Worm (Caenorhabditis elegans) whole organism, young adult: ENCODE results near the gene C38D4.10.

Source experiments
- C06A6.2 ChIP-seq: fragments of 200-800 bp; sonication (Bioruptor generic); conservative IDR thresholded peaks from 2 replicates; pipeline ENCODE4 v1.3.6; 2022; ENCODE audit warnings: missing genetic modification characterization, missing compliant biosample characterization
- D2030.7 ChIP-seq: fragments of 200-800 bp; sonication (Bioruptor generic); IDR thresholded peaks from 2 replicates; pipeline ENCODE4 v1.3.6; 2022; ENCODE audit warnings: missing genetic modification reagents, missing genetic modification characterization, missing compliant biosample characterization
- F22D6.2 ChIP-seq: sonication (generic microtip); optimal IDR thresholded peaks from 2 replicates; lab custom pipeline; 2016; ENCODE audit warnings: mild to moderate bottlenecking, missing genetic modification characterization, missing compliant biosample characterization
- F23B12.7 ChIP-seq: sonication (generic microtip); optimal IDR thresholded peaks from 2 replicates; lab custom pipeline; 2017; ENCODE audit warnings: missing genetic modification characterization, mild to moderate bottlenecking, missing compliant biosample characterization, antibody characterized with exemption, moderate library complexity; ENCODE audit not compliant: insufficient read depth
- F37B4.10 ChIP-seq: fragments of 200-800 bp; sonication (Bioruptor generic); IDR thresholded peaks from 2 replicates; pipeline ENCODE4 v1.3.6; 2022; ENCODE audit warnings: missing genetic modification characterization, missing compliant biosample characterization
- F39B2.1 ChIP-seq: fragments of 200-800 bp; sonication (Bioruptor generic); IDR thresholded peaks from 2 replicates; pipeline ENCODE4 v1.3.6; 2022; ENCODE audit warnings: missing genetic modification reagents, missing genetic modification characterization, missing compliant biosample characterization
- F52B5.7 ChIP-seq: sonication (generic microtip); optimal IDR thresholded peaks from 2 replicates; lab custom pipeline; 2016; ENCODE audit warnings: mild to moderate bottlenecking, missing genetic modification characterization, missing compliant biosample characterization
- F55B11.4 ChIP-seq: sonication (generic microtip); optimal IDR thresholded peaks from 2 replicates; lab custom pipeline; 2016; ENCODE audit warnings: missing compliant biosample characterization, missing genetic modification characterization, borderline replicate concordance; ENCODE audit not compliant: insufficient read depth
- F57C9.4 ChIP-seq: sonication (generic microtip); optimal IDR thresholded peaks from 2 replicates; lab custom pipeline; 2017; ENCODE audit warnings: mild to moderate bottlenecking, missing genetic modification characterization, missing compliant biosample characterization
- Y53G8AR.9 ChIP-seq: fragments of 200-800 bp; sonication (Bioruptor generic); conservative IDR thresholded peaks from 2 replicates; pipeline ENCODE4 v1.3.6; 2022; ENCODE audit warnings: missing genetic modification reagents, missing genetic modification characterization, missing compliant biosample characterization
- Y67H2A.10 ChIP-seq: fragments of 200-800 bp; sonication (Bioruptor generic); conservative IDR thresholded peaks from 2 replicates; pipeline ENCODE4 v1.3.6; 2022; ENCODE audit warnings: missing genetic modification reagents, missing genetic modification characterization, missing compliant biosample characterization
- ama-1 ChIP-seq, 3 experiments: fragments of 150-350 bp in 1 of 3; sonication (generic microtip) in 2 of 3; optimal IDR thresholded peaks; 2 replicates each; lab custom pipeline; 2014 to 2018; ENCODE audit warnings: missing biosample characterization in 2 of 3, missing genetic modification characterization in 2 of 3, missing genetic modification reagents in 2 of 3
- aptf-2 ChIP-seq: fragments of 200-800 bp; sonication (Bioruptor generic); conservative IDR thresholded peaks from 2 replicates; pipeline ENCODE4 v1.3.6; 2022; ENCODE audit warnings: missing genetic modification reagents, missing genetic modification characterization, missing compliant biosample characterization
- aptf-3 ChIP-seq: fragments of 200-800 bp; sonication (Bioruptor generic); IDR thresholded peaks from 2 replicates; pipeline ENCODE4 v1.3.6; 2022; ENCODE audit warnings: missing genetic modification characterization, missing compliant biosample characterization
- athp-1 ChIP-seq: sonication (generic microtip); optimal IDR thresholded peaks from 2 replicates; lab custom pipeline; 2017; ENCODE audit warnings: mild to moderate bottlenecking, missing genetic modification characterization, missing compliant biosample characterization
- attf-3 ChIP-seq: fragments of 200-800 bp; sonication (Bioruptor generic); conservative IDR thresholded peaks from 2 replicates; pipeline ENCODE4 v1.3.6; 2022; ENCODE audit warnings: missing genetic modification reagents, missing genetic modification characterization, missing compliant biosample characterization
- attf-5 ChIP-seq: fragments of 200-800 bp; sonication (Bioruptor generic); optimal IDR thresholded peaks from 2 replicates; lab custom pipeline; 2018; ENCODE audit warnings: mild to moderate bottlenecking, missing genetic modification characterization, missing compliant biosample characterization
- attf-6 ChIP-seq: fragments of 200-800 bp; sonication (Bioruptor generic); IDR thresholded peaks from 2 replicates; pipeline ENCODE4 v1.3.6; 2022; ENCODE audit warnings: missing genetic modification reagents, missing genetic modification characterization, missing compliant biosample characterization
- bed-1 ChIP-seq: fragments of 200-800 bp; sonication (Bioruptor generic); IDR thresholded peaks from 2 replicates; pipeline ENCODE4 v1.3.6; 2022; ENCODE audit warnings: missing genetic modification reagents, missing genetic modification characterization, missing compliant biosample characterization
- bed-2 ChIP-seq: fragments of 200-800 bp; sonication (Bioruptor generic); IDR thresholded peaks from 2 replicates; pipeline ENCODE4 v1.3.6; 2022; ENCODE audit warnings: missing genetic modification reagents, missing genetic modification characterization, missing compliant biosample characterization
- ccch-3 ChIP-seq: fragments of 200-800 bp; sonication (Bioruptor generic); optimal IDR thresholded peaks from 2 replicates; lab custom pipeline; 2018; ENCODE audit warnings: mild to moderate bottlenecking, missing genetic modification characterization, missing compliant biosample characterization
- ceh-27 ChIP-seq: fragments of 200-800 bp; sonication (Bioruptor generic); optimal IDR thresholded peaks from 2 replicates; lab custom pipeline; 2018; ENCODE audit warnings: mild to moderate bottlenecking, missing genetic modification characterization, moderate library complexity, missing compliant biosample characterization
- ceh-40 ChIP-seq: fragments of 200-800 bp; sonication (Bioruptor generic); IDR thresholded peaks from 2 replicates; pipeline ENCODE4 v1.3.6; 2022; ENCODE audit warnings: missing genetic modification characterization, missing compliant biosample characterization
- ceh-58 ChIP-seq: fragments of 200-800 bp; sonication (Bioruptor generic); IDR thresholded peaks from 2 replicates; pipeline ENCODE4 v1.3.6; 2022; ENCODE audit warnings: missing genetic modification characterization, missing compliant biosample characterization
- dox-1 ChIP-seq: fragments of 200-800 bp; sonication (Bioruptor generic); IDR thresholded peaks from 2 replicates; pipeline ENCODE4 v1.3.6; 2022; ENCODE audit warnings: missing genetic modification reagents, missing genetic modification characterization, missing compliant biosample characterization
- dpff-1 ChIP-seq: sonication (generic microtip); optimal IDR thresholded peaks from 2 replicates; lab custom pipeline; 2017; ENCODE audit warnings: mild to moderate bottlenecking, missing genetic modification characterization, missing compliant biosample characterization
- egl-18 ChIP-seq: fragments of 200-800 bp; sonication (Bioruptor generic); IDR thresholded peaks from 2 replicates; pipeline ENCODE4 v1.3.6; 2022; ENCODE audit warnings: missing genetic modification reagents, missing genetic modification characterization, missing compliant biosample characterization
- egl-44 ChIP-seq: fragments of 200-800 bp; sonication (Bioruptor generic); IDR thresholded peaks from 2 replicates; pipeline ENCODE4 v1.3.6; 2022; ENCODE audit warnings: missing genetic modification reagents, missing genetic modification characterization, missing compliant biosample characterization
- fkh-3 ChIP-seq: sonication (generic microtip); optimal IDR thresholded peaks from 2 replicates; lab custom pipeline; 2016; ENCODE audit warnings: mild to moderate bottlenecking, missing genetic modification characterization, missing compliant biosample characterization
- hlh-26 ChIP-seq: fragments of 200-800 bp; sonication (Bioruptor generic); conservative IDR thresholded peaks from 2 replicates; pipeline ENCODE4 v1.3.6; 2022; ENCODE audit warnings: missing genetic modification reagents, missing genetic modification characterization, missing compliant biosample characterization
- hmg-1.2 ChIP-seq: fragments of 200-800 bp; sonication (Bioruptor generic); IDR thresholded peaks from 2 replicates; pipeline ENCODE4 v1.3.6; 2022; ENCODE audit warnings: missing genetic modification reagents, missing genetic modification characterization, missing compliant biosample characterization
- hmg-20 ChIP-seq: fragments of 200-800 bp; sonication (Bioruptor generic); IDR thresholded peaks from 2 replicates; pipeline ENCODE4 v1.3.6; 2022; ENCODE audit warnings: missing genetic modification reagents, missing genetic modification characterization, missing compliant biosample characterization
- lin-35 ChIP-seq, 3 experiments: fragments of 150-350 bp in 2 of 3; sonication (generic microtip) in 1 of 3; optimal IDR thresholded peaks; 2 replicates each; lab custom pipeline; 2014 to 2018; ENCODE audit warnings: missing biosample characterization in 3 of 3, missing genetic modification characterization in 3 of 3, missing genetic modification reagents in 3 of 3
- lin-54 ChIP-seq: fragments of 200-800 bp; sonication (Bioruptor generic); optimal IDR thresholded peaks from 2 replicates; lab custom pipeline; 2018; ENCODE audit warnings: mild to moderate bottlenecking, missing genetic modification characterization, missing compliant biosample characterization
- lir-1 ChIP-seq: fragments of 200-800 bp; sonication (Bioruptor generic); conservative IDR thresholded peaks from 2 replicates; pipeline ENCODE4 v1.3.6; 2022; ENCODE audit warnings: missing genetic modification reagents, missing genetic modification characterization, missing compliant biosample characterization
- lsl-1 ChIP-seq: fragments of 200-800 bp; sonication (Bioruptor generic); optimal IDR thresholded peaks from 2 replicates; lab custom pipeline; 2018; ENCODE audit warnings: mild to moderate bottlenecking, missing genetic modification characterization, moderate library complexity, missing compliant biosample characterization
- madf-3 ChIP-seq: fragments of 200-800 bp; sonication (Bioruptor generic); IDR thresholded peaks from 2 replicates; pipeline ENCODE4 v1.3.6; 2022; ENCODE audit warnings: missing genetic modification reagents, missing genetic modification characterization, missing compliant biosample characterization
- mcd-1 ChIP-seq: fragments of 200-800 bp; sonication (Bioruptor generic); IDR thresholded peaks from 2 replicates; pipeline ENCODE4 v1.3.6; 2022; ENCODE audit warnings: missing genetic modification reagents, missing genetic modification characterization, missing compliant biosample characterization
- mxl-1 ChIP-seq: sonication (generic microtip); optimal IDR thresholded peaks from 2 replicates; lab custom pipeline; 2016; ENCODE audit warnings: missing genetic modification characterization, missing compliant biosample characterization
- nfyb-1 ChIP-seq: fragments of 200-800 bp; sonication (Bioruptor generic); IDR thresholded peaks from 2 replicates; pipeline ENCODE4 v1.3.6; 2022; ENCODE audit warnings: missing genetic modification reagents, missing genetic modification characterization, missing compliant biosample characterization
- repo-1 ChIP-seq: sonication (generic microtip); optimal IDR thresholded peaks from 2 replicates; lab custom pipeline; 2017; ENCODE audit warnings: mild to moderate bottlenecking, missing genetic modification characterization, missing compliant biosample characterization
- sea-2 ChIP-seq: fragments of 200-800 bp; sonication (Bioruptor generic); IDR thresholded peaks from 2 replicates; pipeline ENCODE4 v1.3.6; 2022; ENCODE audit warnings: missing genetic modification characterization, missing compliant biosample characterization
- snpc-1.1 ChIP-seq: sonication (generic microtip); optimal IDR thresholded peaks from 2 replicates; lab custom pipeline; 2017; ENCODE audit warnings: missing genetic modification characterization, mild to moderate bottlenecking, missing compliant biosample characterization, antibody characterized with exemption, moderate library complexity, missing genotype, missing genetic modification reagents; ENCODE audit not compliant: insufficient read depth
- ztf-18 ChIP-seq: sonication (generic microtip); optimal IDR thresholded peaks from 2 replicates; lab custom pipeline; 2016; ENCODE audit warnings: missing genotype, mild to moderate bottlenecking, missing genetic modification characterization, missing compliant biosample characterization
- ztf-22 ChIP-seq: fragments of 200-800 bp; sonication (Bioruptor generic); optimal IDR thresholded peaks from 2 replicates; lab custom pipeline; 2018; ENCODE audit warnings: mild to moderate bottlenecking, missing genetic modification characterization, moderate library complexity, missing compliant biosample characterization
- ztf-28 ChIP-seq: fragments of 200-800 bp; sonication (Bioruptor generic); IDR thresholded peaks from 2 replicates; pipeline ENCODE4 v1.3.6; 2022; ENCODE audit warnings: missing genetic modification reagents, missing genetic modification characterization, missing compliant biosample characterization

C38D4.10 gene

DNA sequence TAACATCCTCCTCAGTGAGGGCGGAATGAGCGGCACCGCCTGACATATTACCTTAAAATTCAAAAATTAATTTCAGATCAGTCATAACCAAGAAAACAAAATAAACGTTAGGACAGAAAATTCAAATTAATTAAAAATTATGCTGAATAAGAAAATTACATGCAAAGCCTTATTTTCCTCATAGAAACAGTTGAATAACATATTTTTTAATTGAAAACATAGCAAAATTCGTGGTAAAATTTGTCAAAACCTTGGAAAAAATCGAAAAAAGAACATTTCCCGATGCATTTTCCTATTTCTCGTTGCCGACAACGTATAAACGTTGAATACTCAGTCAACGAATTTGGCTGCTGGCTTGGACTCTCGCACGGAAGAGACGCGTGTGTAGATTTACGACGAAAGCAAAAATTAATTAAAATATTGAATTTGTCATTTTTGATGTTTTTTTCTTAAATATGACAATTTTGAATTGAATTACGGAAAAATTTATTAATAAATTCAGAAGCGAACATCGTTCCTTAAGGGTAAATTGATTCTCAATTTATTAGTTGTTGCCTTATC, 28.2 kb upstream of the C38D4.10 start, which contains the start of the genes rps-0 and rbg-3 (continued):
- TF ChIP-seq egl-18 (GFP tag; lab: Robert Waterston, UW) = no peak

DNA sequence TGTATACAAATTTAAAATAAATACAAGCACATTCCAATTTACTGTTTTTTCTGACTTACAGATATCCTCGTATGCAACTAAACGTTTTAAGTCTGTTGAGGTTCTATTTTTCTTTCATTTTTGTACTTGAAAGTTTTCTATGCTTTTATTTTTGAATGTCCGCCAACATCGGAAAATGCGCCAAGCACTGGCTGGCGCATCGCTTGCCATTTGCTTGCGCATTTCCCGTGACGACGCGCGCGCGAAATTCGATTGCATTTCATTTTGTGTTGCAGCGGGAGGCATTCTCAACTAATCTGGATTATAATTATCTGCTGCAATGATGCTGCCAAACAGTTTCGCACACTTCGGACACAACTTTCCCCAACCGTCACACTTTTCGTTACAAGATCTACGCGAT, 25.3 kb upstream of the C38D4.10 start, which contains the start of gene fbxl-2:
Gene fbxl-2, plus strand, starts transcription at position 278 of the 400 bp plus-strand sequence.
- TF ChIP-seq ztf-28 (peak; percentile 87; the same call in 1 of the 2 replicates), hlh-26 (no peak), ccch-3 (GFP tag; lab: Kevin White, UChicago) (peak; percentile 22), bed-2 (GFP tag; lab: Robert Waterston, UW) (peak; percentile 82), F39B2.1 (GFP tag; lab: Robert Waterston, UW) (peak; percentile 81; the same call in 1 of the 2 replicates), attf-6 (GFP tag; lab: Robert Waterston, UW) (peak; percentile 67; the same call in 1 of the 2 replicates), aptf-2 (GFP tag; lab: Robert Waterston, UW) (no peak), F23B12.7 (tag; lab: Kevin White, UChicago) (peak; percentile 83), attf-5 (GFP tag; lab: Kevin White, UChicago) (peak; percentile 98), F57C9.4 (tag; lab: Kevin White, UChicago) (no peak), bed-1 (no peak), dpff-1 (tag; lab: Kevin White, UChicago) (no peak), D2030.7 (peak; percentile 89), Y67H2A.10 (peak; percentile 71), F37B4.10 (GFP tag; lab: Robert Waterston, UW) (0 out of 2 replicates have a peak, but pooled peaks have one; percentile 82), F22D6.2 (tag; lab: Kevin White, UChicago) (peak; percentile 59), ceh-58 (GFP tag; lab: Robert Waterston, UW) (no peak), aptf-3 (GFP tag; lab: Robert Waterston, UW) (0 out of 2 replicates have a peak, but pooled peaks have one; percentile 49), nfyb-1 (GFP tag; lab: Robert Waterston, UW) (peak; percentile 96), ztf-18 (peak; percentile 99), ama-1 (optimal IDR thresholded peaks at IDR 0.05; lab: Kevin White, UChicago) (no peak), ama-1 (GFP tag; optimal IDR thresholded peaks at IDR 0.05; lab: Kevin White, UChicago) (peak in 1 of 2 experiments; percentile 54), mcd-1 (peak; percentile 96), ceh-27 (peak; percentile 93), F52B5.7 (tag; lab: Kevin White, UChicago) (peak; percentile 59), sea-2 (no peak), fkh-3 (tag; lab: Kevin White, UChicago) (peak; percentile 10), lir-1 (GFP tag; lab: Robert Waterston, UW) (peak; percentile 92), snpc-1.1 (tag; lab: Kevin White, UChicago) (no peak), Y53G8AR.9 (GFP tag; lab: Robert Waterston, UW) (peak; percentile 97), repo-1 (peak; percentile 91), dox-1 (GFP tag; lab: Robert Waterston, UW) (peak; percentile 97), hmg-20 (GFP tag; lab: Robert Waterston, UW) (peak; percentile 90), attf-3 (GFP tag; lab: Robert Waterston, UW) (peak; percentile 80), egl-44 (GFP tag; lab: Robert Waterston, UW) (peak; percentile 78), athp-1 (tag; lab: Kevin White, UChicago) (peak; percentile 79), lin-35 (GFP tag; optimal IDR thresholded peaks at IDR 0.05; lab: Kevin White, UChicago) (peak; percentile 91 to 99 (median 92)), F55B11.4 (tag; lab: Kevin White, UChicago) (no peak), C06A6.2 (GFP tag; lab: Robert Waterston, UW) (peak; percentile 85), ceh-40 (GFP tag; lab: Robert Waterston, UW) (no peak), lin-54 (GFP tag; lab: Kevin White, UChicago) (peak; percentile 99), lsl-1 (GFP tag; lab: Kevin White, UChicago) (peak; percentile 85), hmg-1.2 (peak; percentile 82), ztf-22 (GFP tag; lab: Kevin White, UChicago) (no peak), mxl-1 (tag; lab: Kevin White, UChicago) (no peak), madf-3 (GFP tag; lab: Robert Waterston, UW) (peak; percentile 95)
